Worm (Caenorhabditis elegans): ENCODE measurements around the gene mrpl-30.
A peak's percentile ranks its signal among the peaks of the same experiment; 100 is the strongest.
"Not testable (repeated sequence)": the region's sequence is repeated elsewhere in the genome, so short reads cannot be mapped to it uniquely, and the experiment has no call there.

Gene mrpl-30

DNA sequence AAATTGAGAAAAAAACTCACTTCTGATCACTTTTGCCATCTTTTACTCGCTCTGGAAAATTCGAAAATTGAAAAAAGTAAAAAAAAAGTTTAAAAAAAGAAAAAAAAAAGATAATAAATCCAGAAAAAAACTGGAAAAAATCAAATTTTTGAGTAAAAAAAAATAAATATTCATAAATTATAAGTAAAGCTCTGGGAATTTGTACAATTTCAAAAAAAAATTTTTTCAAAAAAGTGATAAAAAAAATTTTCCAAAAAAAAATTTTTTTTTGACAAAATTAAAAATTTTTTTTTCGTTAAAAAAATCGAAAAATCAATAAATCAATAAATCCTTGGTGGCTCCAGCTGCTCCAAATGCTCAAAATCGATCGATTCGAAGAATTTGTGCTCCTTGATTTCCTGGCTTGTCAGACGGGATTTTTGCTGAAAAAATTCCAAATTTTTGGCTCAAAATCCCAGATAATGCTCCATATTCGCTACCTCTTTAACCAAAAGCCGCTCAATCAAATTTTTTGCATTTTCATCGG, at the start of gene mrpl-30:
Gene mrpl-30, minus strand, starts transcription at position 51 of the 526 bp plus-strand sequence.
- TF ChIP-seq nhr-11 (tag; optimal IDR thresholded peaks at IDR 0.05) (no peak), dve-1 (tag; optimal IDR thresholded peaks at IDR 0.05) (no peak), unc-3 (GFP tag; conservative IDR thresholded peaks at IDR 0.05) (no peak), unc-3 (tag; optimal IDR thresholded peaks at IDR 0.05) (no peak), ceh-30 (tag; optimal IDR thresholded peaks at IDR 0.05) (no peak), C08G9.2 (tag; optimal IDR thresholded peaks at IDR 0.05) (no peak), K09A11.1 (tag; optimal IDR thresholded peaks at IDR 0.05; ENCODE audit: insufficient read depth) (no peak), Y22D7AL.16 (tag; optimal IDR thresholded peaks at IDR 0.05) (no peak), gmeb-2 (tag; optimal IDR thresholded peaks at IDR 0.05) (no peak), sox-2 (GFP tag; IDR thresholded peaks at IDR 0.05) (no peak), fax-1 (tag; optimal IDR thresholded peaks at IDR 0.05) (no peak), nfya-1 (tag; optimal IDR thresholded peaks at IDR 0.05) (no peak), nhr-232 (tag; optimal IDR thresholded peaks at IDR 0.05) (no peak), rnt-1 (tag; optimal IDR thresholded peaks at IDR 0.05) (no peak), lim-6 (tag; optimal IDR thresholded peaks at IDR 0.05) (no peak), pqm-1 (tag; optimal IDR thresholded peaks at IDR 0.05) (no peak)

DNA sequence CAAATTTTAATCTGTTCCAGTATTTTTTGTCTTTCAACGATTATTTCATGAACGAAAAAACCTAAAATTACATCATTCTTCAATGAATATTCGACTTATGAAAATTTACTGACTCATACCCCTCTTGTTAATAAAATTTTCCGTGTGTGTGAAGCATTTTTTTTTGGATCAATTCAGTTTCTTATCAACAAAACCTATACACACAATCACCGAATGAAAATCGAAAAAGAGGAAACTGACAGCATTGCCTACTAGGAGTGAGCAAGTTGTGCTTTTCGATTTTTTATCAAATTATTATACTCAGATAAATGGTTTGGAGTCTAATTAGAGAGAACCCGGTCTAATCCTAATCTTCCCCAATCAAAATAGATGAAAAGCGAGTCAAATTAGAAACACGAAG, 48.0 kb upstream of the mrpl-30 start, which contains the start of gene E02H9.3:
Gene E02H9.3, plus strand, starts transcription at position 301 of the 400 bp plus-strand sequence.
- not testable (repeated sequence) for TF ChIP-seq ceh-34 (tag; optimal IDR thresholded peaks at IDR 0.05); madf-2 (tag; optimal IDR thresholded peaks at IDR 0.05); K09A11.1 (tag; optimal IDR thresholded peaks at IDR 0.05; ENCODE audit: insufficient read depth)

DNA sequence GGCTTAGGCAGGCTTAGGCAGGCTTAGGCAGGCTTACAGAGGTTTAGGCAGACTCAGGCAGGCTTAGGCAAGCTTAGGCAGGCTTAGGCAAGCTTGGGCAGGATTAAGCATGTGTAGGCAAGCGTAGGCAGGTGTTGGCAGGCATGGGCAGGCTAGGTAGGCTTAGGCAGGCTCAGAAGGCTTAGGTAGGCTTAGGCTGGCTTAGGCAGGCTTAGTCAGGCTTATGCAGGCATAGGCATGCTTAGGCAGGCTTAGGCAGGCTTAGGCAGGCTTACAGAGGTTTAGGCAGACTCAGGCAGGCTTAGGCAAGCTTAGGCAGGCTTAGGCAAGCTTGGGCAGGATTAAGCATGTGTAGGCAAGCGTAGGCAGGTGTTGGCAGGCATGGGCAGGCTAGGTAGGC, 44.7 kb upstream of the mrpl-30 start:
- TF ChIP-seq sdc-2 (tag; optimal IDR thresholded peaks at IDR 0.05) (peak; percentile 30), hlh-6 (tag; optimal IDR thresholded peaks at IDR 0.05) (peak; percentile 15), dve-1 (tag; optimal IDR thresholded peaks at IDR 0.05) (peak; percentile 26), syd-9 (tag; optimal IDR thresholded peaks at IDR 0.05) (peak; percentile 16)

DNA sequence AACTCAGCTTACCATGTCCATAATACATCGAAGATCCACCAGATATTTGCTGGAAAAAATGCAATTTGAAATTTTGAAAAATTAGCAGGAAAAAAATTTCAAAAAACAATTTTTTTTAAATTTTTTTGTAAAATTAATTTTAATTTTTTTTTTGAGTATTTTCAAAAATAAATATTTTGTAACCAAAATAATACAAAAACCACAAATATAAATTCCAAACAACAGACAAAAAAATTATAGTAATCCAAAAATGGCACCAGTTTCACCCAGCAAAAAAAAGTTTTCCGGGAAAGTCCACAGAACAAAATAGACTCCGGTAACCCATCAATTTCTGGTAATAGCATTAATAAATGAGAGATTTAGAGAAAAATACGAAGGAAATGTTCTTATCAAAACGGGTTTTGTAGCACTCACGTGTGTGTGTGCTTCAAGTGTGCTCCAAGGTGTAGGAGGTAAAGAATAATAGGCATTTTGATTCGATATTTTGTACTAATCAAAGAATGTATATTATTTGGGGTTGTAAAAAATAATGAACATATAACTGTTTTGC, 44.1 kb upstream of the mrpl-30 start, which contains the start of gene nhr-121:
Gene nhr-121, minus strand, starts transcription at position 51 of the 550 bp plus-strand sequence.
- TF ChIP-seq elt-2 (tag; optimal IDR thresholded peaks at IDR 0.05) = no peak
- no peak for TF ChIP-seq hlh-8 (tag; optimal IDR thresholded peaks at IDR 0.05)
- TF ChIP-seq pqm-1 (tag; optimal IDR thresholded peaks at IDR 0.05) = no peak
- TF ChIP-seq gmeb-2 (tag; optimal IDR thresholded peaks at IDR 0.05) = no peak
- no peak for TF ChIP-seq F13H6.1 (tag; optimal IDR thresholded peaks at IDR 0.05)
- TF ChIP-seq dmd-4 (tag; optimal IDR thresholded peaks at IDR 0.05; ENCODE audit: borderline replicate concordance) = no peak
- no peak for TF ChIP-seq ref-2 (tag; optimal IDR thresholded peaks at IDR 0.05)
- TF ChIP-seq eyg-1 (tag; optimal IDR thresholded peaks at IDR 0.05) = no peak
- no peak for TF ChIP-seq pax-1 (tag; optimal IDR thresholded peaks at IDR 0.05)
- no peak for TF ChIP-seq ceh-24 (tag; optimal IDR thresholded peaks at IDR 0.05)
- TF ChIP-seq Y22D7AL.16 (tag; optimal IDR thresholded peaks at IDR 0.05) = no peak

DNA sequence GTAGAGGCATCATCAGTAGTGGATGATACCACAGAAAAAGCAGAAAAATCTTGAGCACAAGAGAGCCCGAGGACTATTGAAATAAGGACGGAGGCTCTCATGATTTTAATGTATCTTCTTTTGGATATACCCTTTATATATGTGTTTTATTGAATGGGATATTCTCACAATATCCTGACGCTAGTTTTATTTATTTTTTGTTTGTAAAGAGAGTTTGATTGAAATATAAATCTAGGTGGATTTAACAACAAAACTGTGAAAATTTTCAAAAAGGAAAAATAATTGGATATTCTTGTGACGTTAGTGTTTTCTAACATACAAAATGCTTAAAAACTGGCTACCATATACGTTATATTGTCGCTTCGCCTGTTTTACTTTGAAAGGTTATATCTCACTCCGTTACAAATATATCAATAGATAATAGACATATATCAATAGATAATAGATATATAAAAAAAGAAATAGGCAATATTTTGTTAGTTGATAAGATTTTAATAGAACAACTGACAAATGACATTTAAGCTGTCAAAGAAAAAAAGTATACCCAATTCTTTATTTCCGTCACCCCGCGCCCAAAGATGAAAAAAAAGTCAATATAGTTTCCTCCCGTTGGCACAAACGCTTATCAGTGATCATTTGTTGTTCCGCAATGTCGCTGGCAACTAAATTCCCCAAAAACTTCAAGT, 34.9 kb upstream of the mrpl-30 start, which contains the start of the genes E02H9.7 and klo-2:
Gene E02H9.7, minus strand, starts transcription at position 101 of the 686 bp plus-strand sequence.
Gene klo-2, plus strand, starts transcription at position 636 of the 686 bp plus-strand sequence.
- TF ChIP-seq odd-2 (tag; optimal IDR thresholded peaks at IDR 0.05) = no peak
- no peak for TF ChIP-seq T23F11.4 (GFP tag; optimal IDR thresholded peaks at IDR 0.05)
- no peak for TF ChIP-seq nhr-232 (tag; optimal IDR thresholded peaks at IDR 0.05)
- no peak for TF ChIP-seq Y22D7AL.16 (tag; optimal IDR thresholded peaks at IDR 0.05)
- TF ChIP-seq lim-6 (tag; optimal IDR thresholded peaks at IDR 0.05) = no peak
- TF ChIP-seq ceh-6 (GFP tag; optimal IDR thresholded peaks at IDR 0.05) = no peak
- no peak for TF ChIP-seq hlh-13 (GFP tag; optimal IDR thresholded peaks at IDR 0.05)
- no peak for TF ChIP-seq unc-42 (tag; optimal IDR thresholded peaks at IDR 0.05)

All from whole organism, late embryonic.